Fruit fly (Drosophila melanogaster): ENCODE data around the gene Srp54.
A peak's percentile ranks its signal among the peaks of the same experiment; 100 is the strongest.

The Srp54 gene

dm6 chr2L:9912570-9913260 is at the start of gene Srp54, which contains the start of gene Etl1:
Srp54 (plus strand) TSS chr2L:9912911.
Etl1 (minus strand) TSS chr2L:9912608.
- TF ChIP-seq Hr83 (GFP tag; optimal IDR thresholded peaks at IDR 0.05; ENCODE audit: poor library complexity, severe bottlenecking) (peak; percentile 2), Rel (GFP tag; optimal IDR thresholded peaks at IDR 0.05) (no peak), Rel (tag; optimal IDR thresholded peaks at IDR 0.05) (peak; percentile 1), Hnf4 (GFP tag; optimal IDR thresholded peaks at IDR 0.05) (peak; percentile 31), Vsx2 (GFP tag; optimal IDR thresholded peaks at IDR 0.05; ENCODE audit: partially characterized antibody) (no peak), Myc (optimal IDR thresholded peaks at IDR 0.05) (peak; percentile 2), Jra (GFP tag; optimal IDR thresholded peaks at IDR 0.05) (peak; percentile 30), br (GFP tag; optimal IDR thresholded peaks at IDR 0.05) (no peak), foxo (GFP tag; optimal IDR thresholded peaks at IDR 0.05) (peak in 1 of 2 experiments; percentile 25), fru (GFP tag; optimal IDR thresholded peaks at IDR 0.05) (no peak), h (GFP tag; optimal IDR thresholded peaks at IDR 0.05) (peak; percentile 13)

- no peak for TF ChIP-seq Hnf4 (GFP tag; optimal IDR thresholded peaks at IDR 0.05)
- no peak for TF ChIP-seq rgr (GFP tag; optimal IDR thresholded peaks at IDR 0.05)
- no peak for TF ChIP-seq Rel (GFP tag; optimal IDR thresholded peaks at IDR 0.05)
- TF ChIP-seq Rel (tag; optimal IDR thresholded peaks at IDR 0.05), result no peak
- TF ChIP-seq Abd-B (GFP tag; optimal IDR thresholded peaks at IDR 0.05), result no peak
- no peak for TF ChIP-seq CG9705 (GFP tag; optimal IDR thresholded peaks at IDR 0.05)
- TF ChIP-seq Dif (GFP tag; optimal IDR thresholded peaks at IDR 0.05; ENCODE audit: partially characterized antibody), result no peak
- TF ChIP-seq Sp1 (GFP tag; optimal IDR thresholded peaks at IDR 0.05), result no peak
- TF ChIP-seq usp (GFP tag; optimal IDR thresholded peaks at IDR 0.05), result no peak
- TF ChIP-seq br (GFP tag; optimal IDR thresholded peaks at IDR 0.05), result no peak
- no peak for TF ChIP-seq sv (GFP tag; optimal IDR thresholded peaks at IDR 0.05)
- no peak for TF ChIP-seq lola (GFP tag; optimal IDR thresholded peaks at IDR 0.05)
- TF ChIP-seq ey (GFP tag; optimal IDR thresholded peaks at IDR 0.05), result no peak
- no peak for TF ChIP-seq pan (optimal IDR thresholded peaks at IDR 0.05)
- no peak for TF ChIP-seq psq (GFP tag; optimal IDR thresholded peaks at IDR 0.05)
- no peak for TF ChIP-seq woc (GFP tag; optimal IDR thresholded peaks at IDR 0.05)
- TF ChIP-seq dl (GFP tag; optimal IDR thresholded peaks at IDR 0.05; ENCODE audit: insufficient read depth in 1 of 2, partially characterized antibody in 2 of 2), result no peak
- TF ChIP-seq CG32264 (GFP tag; optimal IDR thresholded peaks at IDR 0.05), result no peak
Observed at dm6 chr2L:9862964-9863363, 49.7 kb upstream of the Srp54 start.

DNA sequence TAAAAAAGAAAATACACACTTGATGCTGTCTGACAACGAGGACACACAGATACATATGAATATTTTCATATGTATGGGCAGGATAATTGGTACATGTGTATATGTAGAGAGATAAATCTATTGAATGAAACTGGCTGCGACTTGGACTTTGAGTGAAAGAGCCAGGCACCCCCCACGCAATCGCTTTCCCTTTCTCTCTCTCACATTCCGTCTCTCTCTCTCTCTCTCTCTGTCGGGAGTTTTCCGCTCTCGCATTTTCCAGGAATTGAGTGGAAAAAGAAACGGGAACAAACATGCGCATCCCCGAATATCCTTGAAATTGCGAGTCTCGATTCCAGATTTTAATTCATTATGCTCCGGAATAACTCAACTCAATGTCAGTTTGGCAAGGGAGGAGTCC is 49.2 kb upstream of the Srp54 start:
- no peak for TF ChIP-seq Sp1 (GFP tag; optimal IDR thresholded peaks at IDR 0.05)
- no peak for TF ChIP-seq sage (GFP tag; optimal IDR thresholded peaks at IDR 0.05)
- no peak for TF ChIP-seq foxo (GFP tag; optimal IDR thresholded peaks at IDR 0.05)
- TF ChIP-seq lola (GFP tag; optimal IDR thresholded peaks at IDR 0.05), result no peak
- no peak for TF ChIP-seq N (GFP tag; optimal IDR thresholded peaks at IDR 0.05)
- TF ChIP-seq brk (GFP tag; optimal IDR thresholded peaks at IDR 0.05), result no peak
- TF ChIP-seq Hnf4 (GFP tag; optimal IDR thresholded peaks at IDR 0.05), result no peak
- TF ChIP-seq rgr (GFP tag; optimal IDR thresholded peaks at IDR 0.05), result no peak

DNA sequence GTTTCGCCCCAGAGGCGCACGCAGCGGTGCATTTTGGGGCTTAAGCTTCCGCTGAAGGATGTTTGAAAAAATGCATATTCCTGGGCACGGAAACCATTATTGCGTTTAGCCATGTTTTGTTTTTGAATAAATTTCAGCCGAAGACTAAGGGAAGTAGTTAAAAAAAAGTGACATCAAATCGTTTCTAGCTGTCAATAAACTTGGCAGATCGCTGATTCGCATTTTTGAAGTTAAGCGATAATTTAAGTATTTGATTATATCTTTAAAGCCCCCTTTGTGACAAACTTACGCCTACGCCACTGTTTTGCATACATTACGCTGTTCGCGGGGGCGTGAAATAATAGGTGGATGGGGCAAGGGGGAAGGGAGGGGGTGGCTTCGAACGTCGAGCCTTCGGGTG is 48.4 kb upstream of the Srp54 start:
- TF ChIP-seq fru (GFP tag; optimal IDR thresholded peaks at IDR 0.05) (peak; percentile 18), psq (GFP tag; optimal IDR thresholded peaks at IDR 0.05) (no peak), Hnf4 (GFP tag; optimal IDR thresholded peaks at IDR 0.05) (no peak), dmrt93B (GFP tag; optimal IDR thresholded peaks at IDR 0.05) (no peak), dsf (GFP tag; optimal IDR thresholded peaks at IDR 0.05; ENCODE audit: borderline replicate concordance) (no peak), h (GFP tag; optimal IDR thresholded peaks at IDR 0.05) (no peak), CrebA (GFP tag; optimal IDR thresholded peaks at IDR 0.05; ENCODE audit: borderline replicate concordance) (no peak), Dfd (GFP tag; optimal IDR thresholded peaks at IDR 0.05) (no peak), sv (GFP tag; optimal IDR thresholded peaks at IDR 0.05) (no peak), lola (GFP tag; optimal IDR thresholded peaks at IDR 0.05) (no peak), Rel (GFP tag; optimal IDR thresholded peaks at IDR 0.05) (no peak), Rel (tag; optimal IDR thresholded peaks at IDR 0.05) (no peak), Mio (GFP tag; optimal IDR thresholded peaks at IDR 0.05) (no peak), ey (GFP tag; optimal IDR thresholded peaks at IDR 0.05) (peak; percentile 12), CG32264 (GFP tag; optimal IDR thresholded peaks at IDR 0.05) (no peak), woc (GFP tag; optimal IDR thresholded peaks at IDR 0.05) (no peak), br (GFP tag; optimal IDR thresholded peaks at IDR 0.05) (no peak), Hr83 (GFP tag; optimal IDR thresholded peaks at IDR 0.05; ENCODE audit: poor library complexity, severe bottlenecking) (no peak), HLH106 (tag; optimal IDR thresholded peaks at IDR 0.05) (peak; percentile 17), pan (optimal IDR thresholded peaks at IDR 0.05) (no peak), usp (GFP tag; optimal IDR thresholded peaks at IDR 0.05) (no peak), Sp1 (GFP tag; optimal IDR thresholded peaks at IDR 0.05) (peak; percentile 23), dl (GFP tag; optimal IDR thresholded peaks at IDR 0.05; ENCODE audit: insufficient read depth in 1 of 2, partially characterized antibody in 2 of 2) (no peak), Myc (optimal IDR thresholded peaks at IDR 0.05) (no peak), Abd-B (GFP tag; optimal IDR thresholded peaks at IDR 0.05) (no peak), Jra (GFP tag; optimal IDR thresholded peaks at IDR 0.05) (no peak), tai (GFP tag; optimal IDR thresholded peaks at IDR 0.05) (no peak), CG9705 (GFP tag; optimal IDR thresholded peaks at IDR 0.05) (no peak), rgr (GFP tag; optimal IDR thresholded peaks at IDR 0.05) (no peak), Vsx2 (GFP tag; optimal IDR thresholded peaks at IDR 0.05; ENCODE audit: partially characterized antibody) (no peak), OdsH (GFP tag; optimal IDR thresholded peaks at IDR 0.05) (no peak), foxo (GFP tag; optimal IDR thresholded peaks at IDR 0.05) (peak in 1 of 2 experiments; percentile 35), Hr78 (GFP tag; optimal IDR thresholded peaks at IDR 0.05) (no peak), sage (GFP tag; optimal IDR thresholded peaks at IDR 0.05) (no peak), GATAd (GFP tag; optimal IDR thresholded peaks at IDR 0.05) (no peak)
